Worm (Caenorhabditis elegans) whole organism, L4/young adult: ENCODE data around the gene C07G1.6.

Experiments
- dao-5 ChIP-seq: sonication (generic microtip); optimal IDR thresholded peaks from 2 replicates; lab custom pipeline; 2016; ENCODE audit warnings: missing genotype, missing genetic modification characterization, moderate library complexity, missing compliant biosample characterization
- him-1 ChIP-seq: sonication (generic microtip); optimal IDR thresholded peaks from 2 replicates; lab custom pipeline; 2016; ENCODE audit warnings: missing genotype, missing genetic modification reagents, missing genetic modification characterization, missing compliant biosample characterization

DNA sequence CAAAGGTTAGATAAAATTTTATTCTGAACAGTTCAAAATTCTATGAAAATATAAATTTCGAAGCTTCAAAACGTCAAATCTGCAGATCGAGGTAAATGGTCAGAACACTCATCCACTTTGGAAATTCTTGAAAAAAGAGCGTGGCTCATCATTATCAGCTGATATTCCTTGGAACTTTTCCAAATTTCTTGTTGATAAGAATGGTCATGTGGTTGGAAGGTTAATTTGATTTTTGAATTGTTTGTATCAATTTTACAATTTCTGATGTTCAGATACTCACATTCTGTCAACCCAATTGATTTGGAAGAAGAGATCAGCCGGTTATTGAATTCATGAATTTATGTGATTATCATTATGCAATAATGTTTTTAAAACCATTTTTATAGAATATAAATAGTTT lies 12.9 kb upstream of the C07G1.6 start:
- TF ChIP-seq dao-5 (tag; lab: Kevin White, UChicago) = no peak
- TF ChIP-seq him-1 (tag; lab: Kevin White, UChicago) = no peak
